Fruit fly (Drosophila melanogaster) whole organism, prepupa: ENCODE results near the gene gdl-ORF39.
A peak's percentile ranks its signal among the peaks of the same experiment; 100 is the strongest.

Experiments
- Blimp-1 ChIP-seq: fragments of 200-800 bp; sonication (Bioruptor generic); optimal IDR thresholded peaks from 3 replicates; lab custom pipeline; 2017; ENCODE audit warnings: missing biosample characterization, missing genetic modification characterization, mild to moderate bottlenecking, moderate library complexity, missing genetic modification reagents
- CG10669 ChIP-seq: fragments of 200-800 bp; sonication (Bioruptor generic); optimal IDR thresholded peaks from 3 replicates; lab custom pipeline; 2018; ENCODE audit warnings: missing biosample characterization, mild to moderate bottlenecking, missing genetic modification characterization, moderate library complexity
- CG11294 ChIP-seq: fragments of 200-800 bp; sonication (Bioruptor generic); IDR thresholded peaks from 2 replicates; pipeline ENCODE4 v1.3.6; 2022; ENCODE audit warnings: missing biosample characterization, missing genetic modification characterization
- CG11762 ChIP-seq: fragments of 200-800 bp; sonication (Bioruptor generic); optimal IDR thresholded peaks from 3 replicates; lab custom pipeline; 2016; ENCODE audit warnings: missing biosample characterization, missing genetic modification characterization; ENCODE audit not compliant: insufficient read depth
- CG11902 ChIP-seq: fragments of 200-800 bp; sonication (Bioruptor generic); optimal IDR thresholded peaks from 3 replicates; lab custom pipeline; 2016; ENCODE audit warnings: missing biosample characterization, missing genetic modification characterization
- CG1621 ChIP-seq: fragments of 200-800 bp; sonication (Bioruptor generic); optimal IDR thresholded peaks from 3 replicates; lab custom pipeline; 2018; ENCODE audit warnings: missing biosample characterization, mild to moderate bottlenecking, missing genetic modification characterization
- CG16779 ChIP-seq: fragments of 200-800 bp; sonication (Bioruptor generic); optimal IDR thresholded peaks from 3 replicates; lab custom pipeline; 2017; ENCODE audit warnings: missing biosample characterization, mild to moderate bottlenecking, missing genetic modification characterization
- CG3032 ChIP-seq: fragments of 200-800 bp; optimal IDR thresholded peaks from 2 replicates; lab custom pipeline; 2019; ENCODE audit warnings: missing biosample characterization, mild to moderate bottlenecking, missing genetic modification characterization, moderate library complexity
- CG31627 ChIP-seq: fragments of 200-800 bp; sonication (Bioruptor generic); optimal IDR thresholded peaks from 3 replicates; lab custom pipeline; 2016; ENCODE audit warnings: missing biosample characterization, missing genetic modification characterization
- CG32006 ChIP-seq: fragments of 200-800 bp; sonication (Bioruptor generic); optimal IDR thresholded peaks from 3 replicates; lab custom pipeline; 2017; ENCODE audit warnings: missing biosample characterization, mild to moderate bottlenecking, missing genetic modification characterization
- CG6163 ChIP-seq: fragments of 200-800 bp; sonication (Bioruptor generic); IDR thresholded peaks from 3 replicates; pipeline ENCODE4 v1.3.6; 2022; ENCODE audit warnings: missing biosample characterization, missing genetic modification characterization
- CG6276 ChIP-seq: fragments of 200-800 bp; sonication (Bioruptor generic); optimal IDR thresholded peaks from 2 replicates; lab custom pipeline; 2017; ENCODE audit warnings: missing biosample characterization, mild to moderate bottlenecking, missing genetic modification characterization
- CG6792 ChIP-seq: fragments of 200-800 bp; sonication (Bioruptor generic); optimal IDR thresholded peaks from 3 replicates; lab custom pipeline; 2016; ENCODE audit warnings: missing biosample characterization, missing genetic modification characterization
- CG6808 ChIP-seq: fragments of 200-800 bp; sonication (Bioruptor generic); optimal IDR thresholded peaks from 3 replicates; lab custom pipeline; 2017; ENCODE audit warnings: missing biosample characterization, missing genetic modification characterization, mild to moderate bottlenecking, moderate library complexity, missing genetic modification reagents
- CG7368 ChIP-seq: fragments of 200-800 bp; sonication (Bioruptor generic); optimal IDR thresholded peaks from 3 replicates; lab custom pipeline; 2016; ENCODE audit warnings: missing biosample characterization, missing genetic modification characterization
- CG8119 ChIP-seq: fragments of 200-800 bp; sonication (Bioruptor generic); IDR thresholded peaks from 3 replicates; pipeline ENCODE4 v1.3.6; 2022; ENCODE audit warnings: missing biosample characterization, missing genetic modification characterization
- CG8632 ChIP-seq: fragments of 200-800 bp; sonication (Bioruptor generic); optimal IDR thresholded peaks from 3 replicates; lab custom pipeline; 2016; ENCODE audit warnings: missing biosample characterization, missing genetic modification characterization
- CG9139 ChIP-seq: fragments of 200-800 bp; sonication (Bioruptor generic); optimal IDR thresholded peaks from 3 replicates; lab custom pipeline; 2017; ENCODE audit warnings: missing biosample characterization, mild to moderate bottlenecking, missing genetic modification characterization
- Eip75B ChIP-seq: fragments of 200-800 bp; sonication (Bioruptor generic); optimal IDR thresholded peaks from 3 replicates; lab custom pipeline; 2016; ENCODE audit warnings: missing biosample characterization, missing genetic modification characterization
- Eip78C ChIP-seq: fragments of 200-800 bp; sonication (Bioruptor generic); peaks from one replicate; lab custom pipeline; 2016; ENCODE audit warnings: missing biosample characterization, missing genetic modification characterization
- Eip93F ChIP-seq: fragments of 200-800 bp; sonication (Bioruptor generic); optimal IDR thresholded peaks from 2 replicates; lab custom pipeline; 2016; ENCODE audit warnings: missing biosample characterization, mild to moderate bottlenecking, missing genetic modification characterization
- Ets21C ChIP-seq: fragments of 200-800 bp; sonication (Bioruptor generic); optimal IDR thresholded peaks from 3 replicates; lab custom pipeline; 2016; ENCODE audit warnings: missing biosample characterization, missing genetic modification characterization
- Ets96B ChIP-seq: fragments of 200-800 bp; optimal IDR thresholded peaks from 2 replicates; lab custom pipeline; 2019; ENCODE audit warnings: missing biosample characterization, mild to moderate bottlenecking, missing genetic modification characterization, moderate library complexity
- Hr39 ChIP-seq: fragments of 200-800 bp; sonication (Bioruptor generic); optimal IDR thresholded peaks from 2 replicates; lab custom pipeline; 2016; ENCODE audit warnings: missing biosample characterization, missing genetic modification characterization
- Hr4 ChIP-seq: fragments of 200-800 bp; sonication (Bioruptor generic); optimal IDR thresholded peaks from 3 replicates; lab custom pipeline; 2016; ENCODE audit warnings: missing biosample characterization, missing genetic modification characterization
- OdsH ChIP-seq: fragments of 200-800 bp; sonication (Bioruptor generic); optimal IDR thresholded peaks from 3 replicates; lab custom pipeline; 2016; ENCODE audit warnings: missing biosample characterization, missing genetic modification characterization
- Smox ChIP-seq: fragments of 200-800 bp; sonication (Bioruptor generic); optimal IDR thresholded peaks from 3 replicates; lab custom pipeline; 2016; ENCODE audit warnings: missing biosample characterization, missing genetic modification characterization
- Sox102F ChIP-seq: fragments of 200-800 bp; sonication (Bioruptor generic); optimal IDR thresholded peaks from 2 replicates; lab custom pipeline; 2016; ENCODE audit warnings: missing biosample characterization, mild to moderate bottlenecking, missing genetic modification characterization
- Sox15 ChIP-seq: fragments of 200-800 bp; sonication (Bioruptor generic); optimal IDR thresholded peaks from 3 replicates; lab custom pipeline; 2016; ENCODE audit warnings: missing biosample characterization, missing genetic modification characterization
- dac ChIP-seq: fragments of 200-800 bp; sonication (Bioruptor generic); optimal IDR thresholded peaks from 2 replicates; lab custom pipeline; 2017; ENCODE audit warnings: missing biosample characterization, mild to moderate bottlenecking, missing genetic modification characterization
- dsx ChIP-seq: fragments of 200-800 bp; optimal IDR thresholded peaks from 3 replicates; lab custom pipeline; 2019; ENCODE audit warnings: missing biosample characterization, mild to moderate bottlenecking, missing genetic modification characterization, moderate library complexity; ENCODE audit not compliant: poor library complexity, severe bottlenecking
- eg ChIP-seq: fragments of 200-800 bp; sonication (Bioruptor generic); IDR thresholded peaks from 3 replicates; pipeline ENCODE4 v1.3.6; 2022; ENCODE audit warnings: missing biosample characterization, missing genetic modification characterization
- esn ChIP-seq: fragments of 200-800 bp; sonication (Bioruptor generic); optimal IDR thresholded peaks from 2 replicates; lab custom pipeline; 2016; ENCODE audit warnings: missing biosample characterization, mild to moderate bottlenecking, missing genetic modification characterization, moderate library complexity
- fd59A ChIP-seq: fragments of 200-800 bp; sonication (Bioruptor generic); optimal IDR thresholded peaks from 2 replicates; lab custom pipeline; 2017; ENCODE audit warnings: missing biosample characterization, mild to moderate bottlenecking, missing genetic modification characterization, missing genetic modification reagents
- fd85E ChIP-seq: fragments of 200-800 bp; sonication (Bioruptor generic); optimal IDR thresholded peaks from 3 replicates; lab custom pipeline; 2016; ENCODE audit warnings: missing biosample characterization, missing genetic modification characterization
- fkh ChIP-seq: fragments of 200-800 bp; sonication (Bioruptor generic); optimal IDR thresholded peaks from 3 replicates; lab custom pipeline; 2017; ENCODE audit warnings: missing biosample characterization, mild to moderate bottlenecking, missing genetic modification characterization, moderate library complexity
- lz ChIP-seq: fragments of 200-800 bp; sonication (Bioruptor generic); optimal IDR thresholded peaks from 3 replicates; lab custom pipeline; 2016; ENCODE audit warnings: missing biosample characterization, missing genetic modification characterization
- net ChIP-seq: fragments of 200-800 bp; sonication (Bioruptor generic); optimal IDR thresholded peaks from 3 replicates; lab custom pipeline; 2016; ENCODE audit warnings: missing biosample characterization, missing genetic modification characterization
- pdm3 ChIP-seq: fragments of 200-800 bp; sonication (Bioruptor generic); optimal IDR thresholded peaks from 3 replicates; lab custom pipeline; 2016; ENCODE audit warnings: missing biosample characterization, missing genetic modification characterization
- salr ChIP-seq, 2 experiments: fragments of 200-800 bp; sonication (Bioruptor generic); optimal IDR thresholded peaks; 3 replicates each; lab custom pipeline; 2016 to 2018; ENCODE audit warnings: missing biosample characterization in 2 of 2, missing genetic modification characterization in 2 of 2, mild to moderate bottlenecking in 1 of 2
- spab ChIP-seq: fragments of 200-800 bp; sonication (Bioruptor generic); optimal IDR thresholded peaks from 2 replicates; lab custom pipeline; 2017; ENCODE audit warnings: missing biosample characterization, mild to moderate bottlenecking, missing genetic modification characterization, missing genetic modification reagents
- ss ChIP-seq, 2 experiments: fragments of 200-800 bp; sonication (Bioruptor generic); optimal IDR thresholded peaks; 2 replicates in 1 of 2; 3 replicates in 1 of 2; lab custom pipeline; 2017 to 2018; ENCODE audit warnings: mild to moderate bottlenecking in 2 of 2, missing biosample characterization in 2 of 2, missing genetic modification characterization in 2 of 2, moderate library complexity in 1 of 2
- svp ChIP-seq: fragments of 200-800 bp; sonication (Bioruptor generic); peaks from one replicate; lab custom pipeline; 2016; ENCODE audit warnings: missing biosample characterization, missing genetic modification characterization
- topi ChIP-seq: fragments of 200-800 bp; sonication (Bioruptor generic); optimal IDR thresholded peaks from 3 replicates; lab custom pipeline; 2016; ENCODE audit warnings: missing biosample characterization, missing genetic modification characterization
- vri ChIP-seq: fragments of 200-800 bp; sonication (Bioruptor generic); optimal IDR thresholded peaks from 3 replicates; lab custom pipeline; 2016; ENCODE audit warnings: missing biosample characterization, mild to moderate bottlenecking, missing genetic modification characterization

gdl-ORF39 gene

dm6 chr3L:15535800-15536225, 26.6 kb downstream of the gdl-ORF39 start:
- TF ChIP-seq salr (GFP tag; optimal IDR thresholded peaks at IDR 0.05; lab: Kevin White, UChicago) (no peak), CG6792 (no peak), CG10669 (GFP tag; lab: Kevin White, UChicago) (no peak), Hr4 (GFP tag; lab: Kevin White, UChicago) (no peak), dac (GFP tag; lab: Kevin White, UChicago) (no peak), CG11294 (GFP tag; lab: Robert Waterston, UW) (no peak), dsx (peak; percentile 83), fkh (GFP tag; lab: Kevin White, UChicago) (no peak), vri (GFP tag; lab: Kevin White, UChicago) (no peak), CG7368 (GFP tag; lab: Kevin White, UChicago) (no peak), CG6163 (GFP tag; lab: Robert Waterston, UW) (peak; percentile 7; the same call in 1 of the 3 replicates), CG8632 (GFP tag; lab: Kevin White, UChicago) (no peak), Eip75B (GFP tag; lab: Kevin White, UChicago) (no peak), Blimp-1 (GFP tag; lab: Kevin White, UChicago) (peak; percentile 8), CG6808 (GFP tag; lab: Kevin White, UChicago) (peak; percentile 25), ss (GFP tag; optimal IDR thresholded peaks at IDR 0.05; lab: Kevin White, UChicago) (peak in 1 of 2 experiments; percentile 49), Ets21C (GFP tag; lab: Kevin White, UChicago) (no peak), Sox102F (no peak), CG11762 (GFP tag; lab: Kevin White, UChicago) (no peak), Eip78C (peak; percentile 29), CG8119 (GFP tag; lab: Robert Waterston, UW) (0 out of 3 replicates have a peak, but pooled peaks have one; percentile 18), lz (GFP tag; lab: Kevin White, UChicago) (no peak), topi (GFP tag; lab: Kevin White, UChicago) (no peak), CG31627 (GFP tag; lab: Kevin White, UChicago) (no peak), CG11902 (GFP tag; lab: Kevin White, UChicago) (no peak), eg (GFP tag; lab: Robert Waterston, UW) (0 out of 3 replicates have a peak, but pooled peaks have one; percentile 8), CG1621 (tag; lab: Kevin White, UChicago) (peak; percentile 3), Hr39 (GFP tag; lab: Kevin White, UChicago) (no peak), CG3032 (no peak), Eip93F (GFP tag; lab: Kevin White, UChicago) (peak; percentile 23)

DNA sequence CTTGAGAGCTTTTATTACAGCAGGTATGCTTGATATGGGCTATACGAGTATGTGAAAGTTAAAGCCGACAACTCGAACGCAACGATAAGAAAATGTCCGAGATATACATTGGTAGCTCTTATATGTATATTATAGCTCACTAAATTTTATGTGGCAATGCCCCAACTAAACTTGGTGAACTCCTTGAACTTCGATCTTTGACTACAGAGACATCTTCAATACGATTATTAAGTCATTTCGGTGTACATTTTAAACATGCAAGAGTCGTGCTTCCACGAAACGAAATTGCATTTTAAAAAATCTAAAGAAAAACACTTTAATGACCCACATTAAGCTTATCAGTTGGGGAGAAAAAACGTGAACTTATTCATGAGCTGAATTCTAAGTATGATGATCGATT, 27.3 kb downstream of the gdl-ORF39 start:
- TF ChIP-seq CG11762 (GFP tag; lab: Kevin White, UChicago): no peak
- peak; percentile 71 for TF ChIP-seq svp (GFP tag; lab: Kevin White, UChicago)

- peak; percentile 64 for TF ChIP-seq CG6808 (GFP tag; lab: Kevin White, UChicago)
- TF ChIP-seq Eip93F (GFP tag; lab: Kevin White, UChicago): no peak
- TF ChIP-seq fd85E: no peak
- TF ChIP-seq spab (GFP tag; lab: Kevin White, UChicago): peak; percentile 60
- TF ChIP-seq Ets96B (tag; lab: Kevin White, UChicago): peak; percentile 62
- peak; percentile 30 for TF ChIP-seq CG16779 (tag; lab: Kevin White, UChicago)
- TF ChIP-seq OdsH (GFP tag; lab: Kevin White, UChicago): peak; percentile 73
- peak; percentile 55 for TF ChIP-seq Smox (GFP tag; lab: Kevin White, UChicago)
- no peak for TF ChIP-seq fkh (GFP tag; lab: Kevin White, UChicago)
- TF ChIP-seq CG8632 (GFP tag; lab: Kevin White, UChicago): peak; percentile 29
- TF ChIP-seq Hr4 (GFP tag; lab: Kevin White, UChicago): peak; percentile 86
- peak; percentile 68 for TF ChIP-seq pdm3
- peak; percentile 56 for TF ChIP-seq CG3032
- TF ChIP-seq CG6276 (GFP tag; lab: Kevin White, UChicago): peak; percentile 79
- peak; percentile 27 for TF ChIP-seq fd59A (GFP tag; lab: Kevin White, UChicago)
- TF ChIP-seq esn: peak; percentile 46
- peak; percentile 27 for TF ChIP-seq CG6792
- TF ChIP-seq Sox15: peak; percentile 35
- peak; percentile 71 for TF ChIP-seq net
- TF ChIP-seq CG9139 (GFP tag; lab: Kevin White, UChicago): no peak
- peak; percentile 88 for TF ChIP-seq svp (GFP tag; lab: Kevin White, UChicago)
- peak; percentile 51 for TF ChIP-seq lz (GFP tag; lab: Kevin White, UChicago)
- peak; percentile 93 for TF ChIP-seq Eip78C
- peak; percentile 90 for TF ChIP-seq CG32006 (GFP tag; lab: Kevin White, UChicago)
- peak; percentile 59 for TF ChIP-seq CG11762 (GFP tag; lab: Kevin White, UChicago)
- peak; percentile 47 for TF ChIP-seq Hr39 (GFP tag; lab: Kevin White, UChicago)
These were observed 28.8 kb downstream of the gdl-ORF39 start for dm6 chr3L:15537916-15538581.
